Worm (Caenorhabditis elegans): ENCODE measurements around the gene frpr-1.

ce11 chrX:8086450-8086724 lies 43.1 kb downstream of the frpr-1 start, which contains the start of gene dao-3:
- TF ChIP-seq skn-1 (tag; optimal IDR thresholded peaks at IDR 0.05) (no peak), lin-39 (tag; optimal IDR thresholded peaks at IDR 0.05) (no peak), unc-55 (GFP tag; optimal IDR thresholded peaks at IDR 0.05) (no peak), lin-13 (GFP tag; optimal IDR thresholded peaks at IDR 0.05) (no peak), R02D3.7 (tag; optimal IDR thresholded peaks at IDR 0.05) (no peak), zag-1 (tag; optimal IDR thresholded peaks at IDR 0.05) (no peak), unc-62 (GFP tag; optimal IDR thresholded peaks at IDR 0.05) (no peak), elt-3 (tag; optimal IDR thresholded peaks at IDR 0.05) (no peak), fos-1 (tag; optimal IDR thresholded peaks at IDR 0.05) (no peak), nhr-237 (tag; optimal IDR thresholded peaks at IDR 0.05) (no peak), Y55F3AM.14 (GFP tag; optimal IDR thresholded peaks at IDR 0.05) (no peak), peb-1 (tag; optimal IDR thresholded peaks at IDR 0.05) (no peak), sma-3 (GFP tag; optimal IDR thresholded peaks at IDR 0.05) (no peak)

Data from whole organism, L2 larva.